Fruit fly (Drosophila melanogaster): Measurements from ENCODE around the gene aay.

aay gene

dm6 chr3L:9429665-9430607 is 6.9 kb downstream of the aay start, which contains the start of the genes RpS17 and MTF-1 (continued):
- 0 out of 2 replicates have a peak, but pooled peaks have one; percentile 26 for TF ChIP-seq CG15336 (GFP tag; IDR thresholded peaks at IDR 0.05)
- TF ChIP-seq dsx (GFP tag; optimal IDR thresholded peaks at IDR 0.05; ENCODE audit: poor library complexity, severe bottlenecking) = peak; percentile 11
- peak; percentile 15 for TF ChIP-seq Blimp-1 (GFP tag; optimal IDR thresholded peaks at IDR 0.05)
- no peak for TF ChIP-seq Lpt (GFP tag; optimal IDR thresholded peaks at IDR 0.05)
- peak; percentile 18 for TF ChIP-seq CG8632 (GFP tag; optimal IDR thresholded peaks at IDR 0.05)
- peak; percentile 72 for TF ChIP-seq esn (GFP tag; optimal IDR thresholded peaks at IDR 0.05)
- TF ChIP-seq CG16779 (tag; optimal IDR thresholded peaks at IDR 0.05) = peak; percentile 28
- no peak for TF ChIP-seq Eip93F (GFP tag; optimal IDR thresholded peaks at IDR 0.05)
- no peak for TF ChIP-seq CG4318 (GFP tag; optimal IDR thresholded peaks at IDR 0.05)
- peak; percentile 50 for TF ChIP-seq Eip75B (GFP tag; optimal IDR thresholded peaks at IDR 0.05)
- TF ChIP-seq lz (GFP tag; optimal IDR thresholded peaks at IDR 0.05) = peak; percentile 65
- TF ChIP-seq CG6163 (GFP tag; IDR thresholded peaks at IDR 0.05) = peak; percentile 27; the same call in 2 of the 3 replicates
- no peak for TF ChIP-seq Hr38 (GFP tag; optimal IDR thresholded peaks at IDR 0.05)
- TF ChIP-seq CG1621 (tag; optimal IDR thresholded peaks at IDR 0.05) = peak; percentile 53
- TF ChIP-seq fd59A (GFP tag; optimal IDR thresholded peaks at IDR 0.05) = no peak
- peak; percentile 32 for TF ChIP-seq CG6808 (GFP tag; optimal IDR thresholded peaks at IDR 0.05)
- no peak for TF ChIP-seq CG6276 (GFP tag; optimal IDR thresholded peaks at IDR 0.05)
- TF ChIP-seq svp (GFP tag) = peak; percentile 77

- TF ChIP-seq Ets96B (tag; optimal IDR thresholded peaks at IDR 0.05) (no peak), CG11762 (GFP tag; optimal IDR thresholded peaks at IDR 0.05; ENCODE audit: insufficient read depth) (no peak), CG6854 (GFP tag; optimal IDR thresholded peaks at IDR 0.05) (no peak), CG6163 (GFP tag; IDR thresholded peaks at IDR 0.05) (no peak), Hr38 (GFP tag; optimal IDR thresholded peaks at IDR 0.05) (no peak), CG8632 (GFP tag; optimal IDR thresholded peaks at IDR 0.05) (no peak), dsx (GFP tag; optimal IDR thresholded peaks at IDR 0.05; ENCODE audit: poor library complexity, severe bottlenecking) (no peak), svp (GFP tag) (peak; percentile 57), Hr39 (GFP tag; optimal IDR thresholded peaks at IDR 0.05) (no peak)
Measured at dm6 chr3L:9430608-9430952, 7.5 kb downstream of the aay start.

dm6 chr3L:9431848-9432623 is 9.0 kb downstream of the aay start:
- TF ChIP-seq CG15336 (GFP tag; IDR thresholded peaks at IDR 0.05) (peak; percentile 20; the same call in 1 of the 2 replicates), CG6854 (GFP tag; optimal IDR thresholded peaks at IDR 0.05) (no peak), Ets96B (tag; optimal IDR thresholded peaks at IDR 0.05) (no peak), svp (GFP tag) (no peak)

- TF ChIP-seq dsx (GFP tag; optimal IDR thresholded peaks at IDR 0.05; ENCODE audit: poor library complexity, severe bottlenecking) = peak; percentile 72
- no peak for TF ChIP-seq fkh (GFP tag; optimal IDR thresholded peaks at IDR 0.05)
- TF ChIP-seq Blimp-1 (GFP tag; optimal IDR thresholded peaks at IDR 0.05) = no peak
- TF ChIP-seq CG8319 (GFP tag; optimal IDR thresholded peaks at IDR 0.05) = no peak
Measured at dm6 chr3L:9432810-9433587, 9.9 kb downstream of the aay start.

dm6 chr3L:9435315-9435714 is 12.3 kb downstream of the aay start, which contains the start of gene CG42526:
Gene CG42526, minus strand, starts transcription at chr3L:9435399.
- TF ChIP-seq CG8632 (GFP tag; optimal IDR thresholded peaks at IDR 0.05) (peak; percentile 14), fd85E (GFP tag; optimal IDR thresholded peaks at IDR 0.05) (no peak), CG6808 (GFP tag; optimal IDR thresholded peaks at IDR 0.05) (no peak), ss (GFP tag; optimal IDR thresholded peaks at IDR 0.05) (no peak), CG6792 (GFP tag; optimal IDR thresholded peaks at IDR 0.05) (peak; percentile 12), fkh (GFP tag; optimal IDR thresholded peaks at IDR 0.05) (no peak), Hr39 (GFP tag; optimal IDR thresholded peaks at IDR 0.05) (peak; percentile 71), Hr4 (GFP tag; optimal IDR thresholded peaks at IDR 0.05) (peak; percentile 79), dsx (GFP tag; optimal IDR thresholded peaks at IDR 0.05; ENCODE audit: poor library complexity, severe bottlenecking) (no peak), CG10631 (GFP tag; optimal IDR thresholded peaks at IDR 0.05) (no peak), CG6276 (GFP tag; optimal IDR thresholded peaks at IDR 0.05) (no peak), CG11762 (GFP tag; optimal IDR thresholded peaks at IDR 0.05; ENCODE audit: insufficient read depth) (no peak), svp (GFP tag) (peak; percentile 77), Met (GFP tag; optimal IDR thresholded peaks at IDR 0.05) (peak; percentile 63), Sox15 (GFP tag; optimal IDR thresholded peaks at IDR 0.05) (peak; percentile 28), CG8119 (GFP tag; IDR thresholded peaks at IDR 0.05) (peak; percentile 35; the same call in 1 of the 3 replicates), acj6 (GFP tag; optimal IDR thresholded peaks at IDR 0.05) (peak; percentile 51), net (GFP tag; optimal IDR thresholded peaks at IDR 0.05) (peak; percentile 32), Ets96B (tag; optimal IDR thresholded peaks at IDR 0.05) (no peak), OdsH (GFP tag; optimal IDR thresholded peaks at IDR 0.05) (peak; percentile 67), CG11294 (GFP tag; IDR thresholded peaks at IDR 0.05) (no peak)

All from whole organism, prepupa.